Fruit fly (Drosophila melanogaster): ENCODE data around the gene thoc7.

DNA sequence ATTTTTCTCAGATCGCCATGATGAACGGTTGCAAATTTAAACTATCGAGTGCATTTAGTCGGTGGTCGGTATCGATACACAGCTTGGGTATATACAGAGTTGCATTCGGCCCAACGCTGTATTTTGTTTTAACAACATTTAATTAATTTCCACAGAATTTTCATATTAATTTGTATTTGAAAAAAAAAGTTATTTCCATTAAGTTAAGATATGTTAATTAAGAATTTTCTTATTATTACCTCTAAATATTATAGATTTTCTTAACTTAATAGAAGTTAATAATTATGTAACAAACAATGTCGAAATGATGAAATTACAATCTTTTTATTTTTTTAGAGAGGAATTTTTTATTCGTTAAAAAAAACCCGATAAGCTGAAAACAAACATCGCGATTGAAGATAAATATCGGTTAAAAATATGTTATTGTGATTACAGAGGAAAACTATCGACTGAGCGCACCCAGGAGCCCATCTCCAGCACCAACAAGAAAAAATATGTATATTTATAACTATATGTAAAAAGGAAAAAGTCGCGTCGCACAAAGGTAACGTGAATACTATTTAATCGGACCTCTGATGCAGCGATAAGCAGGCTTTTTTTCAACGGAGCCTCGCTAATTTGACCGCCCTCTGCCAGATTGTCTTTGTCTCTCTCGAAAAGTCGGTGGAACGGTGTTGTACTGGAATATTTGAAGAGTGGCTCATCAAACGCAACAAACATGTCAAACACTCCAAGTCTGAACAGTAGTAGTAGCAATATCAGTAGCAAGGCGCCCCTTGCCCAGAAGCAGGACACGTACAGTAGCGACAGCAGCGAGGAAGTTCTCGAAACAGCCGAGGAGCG, 12.5 kb downstream of the thoc7 start, which contains the start of the genes rno and mri:
- no peak; the same call in 1 of the 3 replicates for TF ChIP-seq fd96Ca (GFP tag; IDR thresholded peaks at IDR 0.05)
- TF ChIP-seq rn (GFP tag; IDR thresholded peaks at IDR 0.05), result peak; percentile 58
- no peak for TF ChIP-seq CG13204 (GFP tag; optimal IDR thresholded peaks at IDR 0.05)
- peak; percentile 64; the same call in 1 of the 3 replicates for TF ChIP-seq CG4496 (GFP tag; IDR thresholded peaks at IDR 0.05)
- peak; percentile 44 for TF ChIP-seq CG17806 (tag; optimal IDR thresholded peaks at IDR 0.05)
- no peak for TF ChIP-seq Pif1B (GFP tag; optimal IDR thresholded peaks at IDR 0.05)
